Worm (Caenorhabditis elegans) whole organism, late embryonic: ENCODE results near the gene nhr-53.
"Not testable (repeated sequence)": the region's sequence is repeated elsewhere in the genome, so short reads cannot be mapped to it uniquely, and the experiment has no call there.

Experiments used
- C08G9.2 ChIP-seq: sonication (generic microtip); optimal IDR thresholded peaks from 2 replicates; lab custom pipeline; 2016; ENCODE audit warnings: mild to moderate bottlenecking, missing genetic modification characterization, moderate library complexity, missing compliant biosample characterization
- F13H6.1 ChIP-seq: sonication (generic microtip); optimal IDR thresholded peaks from 2 replicates; lab custom pipeline; 2016; ENCODE audit warnings: missing genetic modification characterization, missing compliant biosample characterization
- K02D7.2 ChIP-seq: sonication (generic microtip); optimal IDR thresholded peaks from 2 replicates; lab custom pipeline; 2017; ENCODE audit warnings: mild to moderate bottlenecking, missing genetic modification characterization, missing compliant biosample characterization
- T23F11.4 ChIP-seq: fragments of 200-800 bp; sonication (Bioruptor generic); optimal IDR thresholded peaks from 2 replicates; lab custom pipeline; 2018; ENCODE audit warnings: mild to moderate bottlenecking, missing genetic modification characterization, missing compliant biosample characterization
- Y22D7AL.16 ChIP-seq: sonication (generic microtip); optimal IDR thresholded peaks from 2 replicates; lab custom pipeline; 2016; ENCODE audit warnings: missing genetic modification characterization, missing compliant biosample characterization
- ceh-19 ChIP-seq: fragments of 200-800 bp; sonication (Bioruptor generic); optimal IDR thresholded peaks from 2 replicates; lab custom pipeline; 2018; ENCODE audit warnings: mild to moderate bottlenecking, missing genetic modification characterization, missing compliant biosample characterization
- ceh-2 ChIP-seq: sonication (generic microtip); optimal IDR thresholded peaks from 2 replicates; lab custom pipeline; 2016; ENCODE audit warnings: missing genotype, missing genetic modification characterization, missing compliant biosample characterization
- ceh-22 ChIP-seq: sonication (generic microtip); optimal IDR thresholded peaks from 2 replicates; lab custom pipeline; 2017; ENCODE audit warnings: missing biosample characterization, missing genetic modification characterization
- ceh-31 ChIP-seq: sonication (generic microtip); optimal IDR thresholded peaks from 2 replicates; lab custom pipeline; 2016; ENCODE audit warnings: missing genetic modification characterization, missing compliant biosample characterization
- ceh-34 ChIP-seq: sonication (generic microtip); optimal IDR thresholded peaks from 2 replicates; lab custom pipeline; 2016; ENCODE audit warnings: mild to moderate bottlenecking, missing genetic modification characterization, missing compliant biosample characterization
- ceh-45 ChIP-seq: fragments of 200-800 bp; sonication (Bioruptor generic); IDR thresholded peaks from 2 replicates; pipeline ENCODE4 v1.3.6; 2022; ENCODE audit warnings: missing genetic modification reagents, missing genetic modification characterization, missing compliant biosample characterization
- ceh-9 ChIP-seq: sonication (generic microtip); optimal IDR thresholded peaks from 2 replicates; lab custom pipeline; 2016; ENCODE audit warnings: mild to moderate bottlenecking, missing genetic modification characterization, inconsistent platforms, missing compliant biosample characterization
- che-1 ChIP-seq: sonication (generic microtip); optimal IDR thresholded peaks from 2 replicates; lab custom pipeline; 2016; ENCODE audit warnings: mild to moderate bottlenecking, missing genetic modification characterization, missing compliant biosample characterization
- dmd-4 ChIP-seq: sonication (generic microtip); optimal IDR thresholded peaks from 2 replicates; lab custom pipeline; 2016; ENCODE audit warnings: borderline replicate concordance, missing genetic modification characterization, missing compliant biosample characterization
- elt-2 ChIP-seq: sonication (generic microtip); optimal IDR thresholded peaks from 2 replicates; lab custom pipeline; 2016; ENCODE audit warnings: missing genetic modification reagents, missing genetic modification characterization, missing compliant biosample characterization
- fkh-6 ChIP-seq: sonication (generic microtip); optimal IDR thresholded peaks from 2 replicates; lab custom pipeline; 2016; ENCODE audit warnings: missing genetic modification characterization, missing compliant biosample characterization
- hlh-13 ChIP-seq: fragments of 200-800 bp; sonication (Bioruptor generic); optimal IDR thresholded peaks from 2 replicates; lab custom pipeline; 2018; ENCODE audit warnings: mild to moderate bottlenecking, missing genetic modification characterization, missing compliant biosample characterization
- hlh-15 ChIP-seq: sonication (generic microtip); optimal IDR thresholded peaks from 2 replicates; lab custom pipeline; 2016; ENCODE audit warnings: missing genetic modification characterization, missing compliant biosample characterization
- hlh-6 ChIP-seq: sonication (generic microtip); optimal IDR thresholded peaks from 2 replicates; lab custom pipeline; 2016; ENCODE audit warnings: missing genotype, missing genetic modification characterization, missing compliant biosample characterization
- lin-11 ChIP-seq: fragments of 200-800 bp; sonication (Bioruptor generic); optimal IDR thresholded peaks from 2 replicates; lab custom pipeline; 2018; ENCODE audit warnings: mild to moderate bottlenecking, missing genetic modification characterization, missing compliant biosample characterization
- mec-3 ChIP-seq: sonication (generic microtip); optimal IDR thresholded peaks from 2 replicates; lab custom pipeline; 2016; ENCODE audit warnings: borderline replicate concordance, missing genetic modification characterization, missing compliant biosample characterization
- nfya-1 ChIP-seq: sonication (generic microtip); optimal IDR thresholded peaks from 2 replicates; lab custom pipeline; 2017; ENCODE audit warnings: missing genetic modification characterization, mild to moderate bottlenecking, missing compliant biosample characterization, antibody characterized with exemption, moderate library complexity
- nhr-232 ChIP-seq: sonication (generic microtip); optimal IDR thresholded peaks from 2 replicates; lab custom pipeline; 2016; ENCODE audit warnings: missing genetic modification characterization, missing compliant biosample characterization
- pag-3 ChIP-seq: sonication (generic microtip); optimal IDR thresholded peaks from 2 replicates; lab custom pipeline; 2016; ENCODE audit warnings: missing compliant biosample characterization, missing genetic modification characterization, borderline replicate concordance
- pax-1 ChIP-seq: fragments of 150-350 bp; optimal IDR thresholded peaks from 2 replicates; lab custom pipeline; 2014; ENCODE audit warnings: missing biosample characterization, missing genetic modification characterization
- ref-2 ChIP-seq: sonication (generic microtip); optimal IDR thresholded peaks from 2 replicates; lab custom pipeline; 2016; ENCODE audit warnings: missing genetic modification characterization, missing compliant biosample characterization
- sox-2 ChIP-seq: fragments of 200-800 bp; sonication (Bioruptor generic); IDR thresholded peaks from 2 replicates; pipeline ENCODE4 v1.3.6; 2022; ENCODE audit warnings: missing genetic modification reagents, missing genetic modification characterization, missing compliant biosample characterization
- tbx-2 ChIP-seq: sonication (generic microtip); optimal IDR thresholded peaks from 2 replicates; lab custom pipeline; 2016; ENCODE audit warnings: missing genetic modification characterization, missing compliant biosample characterization
- unc-86 ChIP-seq: sonication (generic microtip); optimal IDR thresholded peaks from 2 replicates; lab custom pipeline; 2016; ENCODE audit warnings: missing genetic modification characterization, missing compliant biosample characterization
- zip-5 ChIP-seq: sonication (generic microtip); optimal IDR thresholded peaks from 2 replicates; lab custom pipeline; 2016; ENCODE audit warnings: missing genetic modification characterization, missing compliant biosample characterization

The nhr-53 gene

DNA sequence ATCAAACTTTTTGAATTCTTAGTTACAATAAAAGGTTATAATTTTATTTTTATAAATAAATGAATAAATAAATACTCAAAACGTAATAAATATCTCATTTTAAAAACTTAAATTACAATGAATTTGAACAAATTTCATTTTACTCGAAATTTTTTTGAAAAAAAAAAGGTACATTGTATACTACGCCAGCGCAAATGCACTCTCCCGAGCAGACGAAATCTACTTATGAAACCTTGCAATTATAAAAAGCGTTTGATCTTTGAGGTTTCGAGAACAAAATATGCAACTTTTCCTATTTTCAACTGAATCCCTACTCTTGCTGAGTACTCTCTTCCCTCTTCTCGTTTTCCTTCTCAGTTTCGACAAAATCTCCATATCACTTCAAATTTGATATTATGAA is 14.5 kb downstream of the nhr-53 start, which contains the start of gene nhr-197:
Gene nhr-197 (plus strand): TSS at position 301 of the 400 bp plus-strand sequence.
- no peak for TF ChIP-seq C08G9.2 (tag; lab: Kevin White, UChicago)
- no peak for TF ChIP-seq zip-5 (tag; lab: Kevin White, UChicago)
- TF ChIP-seq nhr-232 (tag; lab: Kevin White, UChicago): no peak
- no peak for TF ChIP-seq dmd-4 (tag; lab: Kevin White, UChicago)
- no peak for TF ChIP-seq unc-86 (tag; lab: Kevin White, UChicago)
- TF ChIP-seq lin-11: no peak
- TF ChIP-seq Y22D7AL.16: no peak
- no peak for TF ChIP-seq hlh-6 (tag; lab: Kevin White, UChicago)
- TF ChIP-seq ref-2: no peak
- no peak for TF ChIP-seq nfya-1 (tag; lab: Kevin White, UChicago)
- TF ChIP-seq ceh-2 (tag; lab: Kevin White, UChicago): no peak
- no peak for TF ChIP-seq sox-2 (GFP tag; lab: Robert Waterston, UW)
- TF ChIP-seq K02D7.2: no peak
- no peak for TF ChIP-seq tbx-2
- no peak for TF ChIP-seq pax-1 (tag; lab: Kevin White, UChicago)
- no peak for TF ChIP-seq T23F11.4 (GFP tag; lab: Kevin White, UChicago)
- no peak for TF ChIP-seq hlh-15 (tag; lab: Kevin White, UChicago)
- no peak for TF ChIP-seq ceh-9 (tag; lab: Kevin White, UChicago)
- no peak for TF ChIP-seq fkh-6
- TF ChIP-seq, all 69 proteins: peak for 0

- TF ChIP-seq mec-3 (tag; lab: Kevin White, UChicago) (no peak), ceh-34 (tag; lab: Kevin White, UChicago) (no peak), ref-2 (no peak), pag-3 (tag; lab: Kevin White, UChicago) (no peak), ceh-45 (no peak), hlh-13 (no peak)
Observed at ce11 chrV:15685599-15685998, 16.6 kb downstream of the nhr-53 start, which contains the start of gene nhr-196. Gene nhr-196, plus strand, starts transcription at chrV:15685716.

ce11 chrV:15677222-15677621 is 24.9 kb downstream of the nhr-53 start, which contains the start of gene nhr-52:
Gene nhr-52, plus strand, starts transcription at chrV:15677522.
- TF ChIP-seq lin-11: no peak

DNA sequence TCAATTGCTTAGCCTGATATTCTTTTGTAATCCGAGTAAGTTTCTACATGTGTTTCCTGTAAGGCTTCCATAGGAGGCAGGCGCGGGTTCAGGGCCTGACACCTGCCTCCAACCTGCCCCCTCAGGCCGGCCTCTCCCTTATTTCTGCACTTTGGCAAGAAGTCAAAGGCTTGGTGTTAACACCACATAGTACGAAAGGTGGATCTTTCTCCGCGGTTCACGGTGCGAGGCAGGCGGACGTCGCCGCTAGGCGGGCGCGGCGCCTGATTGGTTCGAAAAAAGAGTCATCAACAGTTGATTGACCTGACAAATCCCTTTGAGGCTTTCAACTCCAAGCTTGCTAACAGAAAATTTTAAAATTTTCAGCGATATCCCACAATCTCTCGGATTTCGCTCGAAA is 27.3 kb downstream of the nhr-53 start:
- no peak for TF ChIP-seq pax-1 (tag; lab: Kevin White, UChicago)
- no peak for TF ChIP-seq elt-2 (tag; lab: Kevin White, UChicago)
- no peak for TF ChIP-seq sox-2 (GFP tag; lab: Robert Waterston, UW)
- no peak for TF ChIP-seq ceh-22 (tag; lab: Kevin White, UChicago)
- no peak for TF ChIP-seq che-1 (tag; lab: Kevin White, UChicago)

ce11 chrV:15673707-15674106 is 28.5 kb downstream of the nhr-53 start, which contains the start of gene nhr-51:
Gene nhr-51, plus strand, starts transcription at chrV:15674007.
- TF ChIP-seq ceh-19 (GFP tag; lab: Kevin White, UChicago): no peak
- TF ChIP-seq T23F11.4 (GFP tag; lab: Kevin White, UChicago): no peak
- TF ChIP-seq sox-2 (GFP tag; lab: Robert Waterston, UW): no peak
- no peak for TF ChIP-seq zip-5 (tag; lab: Kevin White, UChicago)

- TF ChIP-seq F13H6.1 (tag; lab: Kevin White, UChicago); T23F11.4 (GFP tag; lab: Kevin White, UChicago); ceh-31: not testable (repeated sequence)
Observed at ce11 chrV:15670139-15670538, 32.0 kb downstream of the nhr-53 start, which contains the start of gene K06B4.15. Gene K06B4.15, plus strand, starts transcription at chrV:15670439.
